Worm (Caenorhabditis elegans): ENCODE results near the gene ZC449.2.

Gene ZC449.2

DNA sequence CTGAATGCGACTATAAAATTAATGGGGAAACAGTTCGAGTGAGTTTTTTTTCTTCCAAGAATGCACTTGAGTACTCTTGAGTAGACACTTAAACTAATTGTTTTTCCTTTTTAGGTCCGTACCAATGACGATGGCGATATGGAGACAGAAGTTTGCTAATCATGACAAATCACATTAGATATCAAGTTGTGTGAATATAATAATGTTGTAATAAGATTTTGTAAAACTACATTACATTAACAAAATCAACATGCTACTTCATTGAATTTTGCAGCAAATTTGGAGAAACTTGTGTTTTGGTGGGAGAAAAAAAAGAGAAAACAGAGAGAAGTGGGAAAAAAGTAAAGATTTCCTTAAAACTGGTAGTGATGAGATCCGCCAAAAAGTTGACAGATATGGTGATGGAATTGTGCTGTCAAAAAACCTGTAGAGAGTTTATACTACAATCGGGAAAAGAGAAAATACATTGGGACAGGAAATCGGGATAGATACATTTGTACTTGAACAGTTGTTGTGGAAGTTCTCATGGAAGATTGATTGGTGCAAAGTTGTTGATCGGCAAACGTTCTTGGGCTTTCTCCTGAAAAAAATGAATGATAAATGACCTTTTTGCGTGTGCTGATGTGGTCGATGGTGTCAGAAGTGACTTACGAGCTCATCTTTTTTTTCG lies 7.0 kb downstream of the ZC449.2 start:
- no peak for TF ChIP-seq ceh-24 (tag; optimal IDR thresholded peaks at IDR 0.05)
- TF ChIP-seq unc-42 (tag; optimal IDR thresholded peaks at IDR 0.05), result peak; percentile 36

DNA sequence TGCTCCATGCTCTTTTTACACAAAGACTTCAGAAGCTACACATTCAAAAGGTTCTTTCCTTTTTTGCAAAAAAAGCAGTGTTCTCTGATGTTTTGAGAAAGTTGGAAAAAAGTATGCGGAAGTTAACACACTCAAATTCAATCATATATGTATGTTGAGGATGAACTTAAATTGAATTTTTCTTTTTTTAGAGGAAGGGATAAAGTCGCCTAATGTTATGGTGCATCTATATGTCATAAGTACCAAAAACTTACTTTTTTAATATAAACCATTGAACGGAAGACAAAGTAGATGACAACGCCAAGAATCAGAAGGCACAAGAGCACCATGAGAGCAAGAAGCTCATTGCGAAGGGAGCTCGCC lies 7.5 kb downstream of the ZC449.2 start:
- no peak for TF ChIP-seq lim-6 (tag; optimal IDR thresholded peaks at IDR 0.05)
- no peak for TF ChIP-seq C38D4.7 (GFP tag; optimal IDR thresholded peaks at IDR 0.05)
- TF ChIP-seq ceh-14 (tag; optimal IDR thresholded peaks at IDR 0.05), result no peak
- no peak for TF ChIP-seq ceh-45 (GFP tag; IDR thresholded peaks at IDR 0.05)

DNA sequence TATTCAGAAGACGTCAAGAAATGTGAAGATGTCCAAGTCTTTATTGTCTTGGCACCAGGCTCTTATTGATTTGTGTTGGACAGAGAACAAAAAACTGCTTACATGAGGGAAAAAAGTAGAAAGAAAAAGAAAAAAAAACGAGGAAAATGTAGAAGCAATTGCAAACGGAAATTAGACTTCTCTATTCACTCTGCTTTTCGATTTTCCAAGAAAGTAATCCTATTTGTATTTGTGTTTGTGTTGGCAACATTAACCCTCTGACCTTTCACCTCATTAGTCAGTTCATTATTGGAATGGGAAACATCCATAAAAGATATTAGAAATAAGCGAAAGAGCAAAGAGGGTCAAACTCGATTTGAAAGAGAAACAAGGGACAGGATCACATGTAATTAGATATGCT lies 10.7 kb downstream of the ZC449.2 start:
- no peak for TF ChIP-seq ets-4 (tag; optimal IDR thresholded peaks at IDR 0.05)
- peak; percentile 98 for TF ChIP-seq unc-42 (tag; optimal IDR thresholded peaks at IDR 0.05)
- no peak for TF ChIP-seq eyg-1 (tag; optimal IDR thresholded peaks at IDR 0.05)
- TF ChIP-seq ceh-2 (tag; optimal IDR thresholded peaks at IDR 0.05), result no peak

DNA sequence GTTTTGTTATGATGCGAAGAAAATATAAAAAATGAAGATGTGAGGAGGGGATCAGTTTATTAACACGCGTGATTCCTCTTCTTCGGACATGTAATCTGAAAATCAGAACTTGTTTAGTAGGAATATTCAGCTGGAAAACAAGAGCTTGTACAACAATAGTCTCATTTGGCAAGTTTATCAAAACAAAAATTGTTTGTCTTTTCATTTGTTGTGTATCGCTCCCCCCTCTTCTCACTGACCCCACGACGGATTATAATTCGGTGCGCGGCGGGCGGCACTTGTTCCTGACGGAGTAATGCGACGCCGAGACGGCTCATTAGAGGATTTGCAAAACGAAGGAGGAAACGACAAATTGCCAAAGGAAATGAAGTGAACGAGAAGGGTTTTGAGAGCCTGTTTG lies 12.8 kb downstream of the ZC449.2 start, which contains the start of gene ZC449.4:
TSS of gene ZC449.4 (minus strand) at position 101 of the 400 bp plus-strand sequence.
- TF ChIP-seq unc-55 (GFP tag; optimal IDR thresholded peaks at IDR 0.05), result no peak
- TF ChIP-seq hlh-6 (tag; optimal IDR thresholded peaks at IDR 0.05), result no peak
- no peak for TF ChIP-seq unc-42 (tag; optimal IDR thresholded peaks at IDR 0.05)
- TF ChIP-seq ama-1 (optimal IDR thresholded peaks at IDR 0.05), result no peak
- no peak for TF ChIP-seq gmeb-2 (tag; optimal IDR thresholded peaks at IDR 0.05)
- TF ChIP-seq mec-3 (tag; optimal IDR thresholded peaks at IDR 0.05; ENCODE audit: borderline replicate concordance), result no peak
- no peak for TF ChIP-seq C08G9.2 (tag; optimal IDR thresholded peaks at IDR 0.05)
- TF ChIP-seq ceh-31 (tag; optimal IDR thresholded peaks at IDR 0.05), result no peak
- no peak for TF ChIP-seq tbx-2 (tag; optimal IDR thresholded peaks at IDR 0.05)
- no peak for TF ChIP-seq ceh-22 (tag; optimal IDR thresholded peaks at IDR 0.05)
- TF ChIP-seq ceh-6 (GFP tag; optimal IDR thresholded peaks at IDR 0.05), result no peak
- no peak for TF ChIP-seq K09A11.1 (tag; optimal IDR thresholded peaks at IDR 0.05; ENCODE audit: insufficient read depth)
- no peak for TF ChIP-seq fkh-6 (tag; optimal IDR thresholded peaks at IDR 0.05)
- no peak for TF ChIP-seq ceh-14 (tag; optimal IDR thresholded peaks at IDR 0.05)
- no peak for TF ChIP-seq npax-4 (tag; optimal IDR thresholded peaks at IDR 0.05)
- TF ChIP-seq lin-11 (tag; optimal IDR thresholded peaks at IDR 0.05), result no peak

DNA sequence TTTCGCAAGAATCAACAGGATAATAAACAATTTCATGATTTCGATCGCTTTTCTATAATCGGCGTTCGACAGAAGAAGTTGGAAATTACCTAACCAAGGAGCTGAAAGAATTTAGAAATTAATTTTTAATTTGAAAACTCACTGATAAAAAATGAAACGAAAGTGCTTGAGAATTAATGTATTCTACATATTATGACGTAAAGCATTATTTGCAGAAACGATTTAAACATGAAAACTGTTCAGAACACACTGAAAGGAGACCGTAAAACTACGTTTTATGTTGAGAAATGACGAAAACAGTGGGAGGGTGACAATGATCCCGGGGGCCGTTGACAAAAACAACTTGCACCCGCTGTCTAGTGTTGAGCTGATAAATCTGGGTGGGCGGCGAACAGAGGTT lies 16.6 kb downstream of the ZC449.2 start, which contains the start of gene ZC449.5:
TSS of gene ZC449.5 (minus strand) at position 101 of the 400 bp plus-strand sequence.
- TF ChIP-seq ceh-24 (tag; optimal IDR thresholded peaks at IDR 0.05) (no peak), nhr-232 (tag; optimal IDR thresholded peaks at IDR 0.05) (no peak), dve-1 (tag; optimal IDR thresholded peaks at IDR 0.05) (no peak), ceh-2 (tag; optimal IDR thresholded peaks at IDR 0.05) (no peak), ama-1 (optimal IDR thresholded peaks at IDR 0.05) (no peak), lin-11 (tag; optimal IDR thresholded peaks at IDR 0.05) (no peak), pha-4 (tag; optimal IDR thresholded peaks at IDR 0.05) (no peak), tbx-7 (tag; optimal IDR thresholded peaks at IDR 0.05) (no peak), elt-2 (tag; optimal IDR thresholded peaks at IDR 0.05) (no peak), ceh-31 (tag; optimal IDR thresholded peaks at IDR 0.05) (no peak), unc-86 (tag; optimal IDR thresholded peaks at IDR 0.05) (no peak), sdc-2 (tag; optimal IDR thresholded peaks at IDR 0.05) (no peak)

DNA sequence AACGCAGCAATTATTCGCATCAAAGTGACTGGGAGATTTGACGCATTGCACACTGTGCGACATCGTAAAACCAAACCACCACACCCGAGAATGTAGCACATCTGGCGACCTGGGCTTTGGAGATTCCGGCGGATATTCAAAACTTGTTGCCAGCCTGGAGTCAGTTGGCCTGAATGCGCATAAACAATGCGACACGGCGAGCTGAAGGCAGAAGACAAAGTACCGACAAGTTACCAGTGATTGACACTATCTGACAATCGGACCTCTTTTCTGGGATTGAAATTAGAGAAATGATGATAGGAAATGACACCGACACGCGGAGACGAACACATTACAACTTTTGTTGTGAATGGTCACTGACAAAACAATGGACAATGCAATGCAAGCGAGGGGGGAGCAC lies 17.7 kb downstream of the ZC449.2 start:
- TF ChIP-seq unc-55 (GFP tag; optimal IDR thresholded peaks at IDR 0.05), result peak; percentile 81
- no peak for TF ChIP-seq ceh-6 (GFP tag; optimal IDR thresholded peaks at IDR 0.05)
- no peak for TF ChIP-seq fkh-6 (tag; optimal IDR thresholded peaks at IDR 0.05)
- no peak for TF ChIP-seq pha-4 (tag; optimal IDR thresholded peaks at IDR 0.05)

Measured in whole organism, late embryonic.